Fruit fly (Drosophila melanogaster): ENCODE results near the gene CG4617.
A peak's percentile ranks its signal among the peaks of the same experiment; 100 is the strongest.

CG4617 gene

DNA sequence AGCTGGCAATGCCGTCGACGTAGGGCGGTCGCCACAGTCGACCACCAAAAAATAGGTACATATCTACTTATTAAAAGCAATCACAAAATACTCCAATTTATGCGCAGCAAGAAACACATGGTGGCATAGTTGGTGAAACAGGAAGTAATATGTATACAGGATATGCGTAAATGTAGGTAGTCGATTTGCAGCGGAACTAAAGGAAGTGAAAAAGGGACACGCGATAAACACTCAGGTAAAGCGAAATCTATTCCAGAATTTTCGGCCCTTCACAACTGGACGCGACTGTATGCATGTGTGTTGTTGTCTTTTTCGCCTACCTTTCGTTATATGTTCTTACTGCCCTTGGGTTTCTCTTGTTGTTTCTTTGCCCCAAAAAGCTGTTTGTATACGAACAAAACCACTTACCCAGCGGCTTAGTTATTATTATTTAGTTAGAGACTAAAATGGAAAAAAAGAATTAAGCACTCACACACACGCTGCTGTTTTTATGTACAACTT is 7.7 kb downstream of the CG4617 start (continued):
- TF ChIP-seq Fer1 (GFP tag; optimal IDR thresholded peaks at IDR 0.05) (peak; percentile 92), CG14441 (GFP tag; IDR thresholded peaks at IDR 0.05) (peak; percentile 73), CG7987 (GFP tag; optimal IDR thresholded peaks at IDR 0.05) (peak; percentile 68), CG7271 (tag; optimal IDR thresholded peaks at IDR 0.05) (peak; percentile 47), nmo (GFP tag; optimal IDR thresholded peaks at IDR 0.05) (peak; percentile 84), ro (GFP tag; IDR thresholded peaks at IDR 0.05) (peak; percentile 27; the same call in 1 of the 2 replicates), Camta (GFP tag; optimal IDR thresholded peaks at IDR 0.05) (peak; percentile 70), Aef1 (GFP tag; IDR thresholded peaks at IDR 0.05) (peak; percentile 67; the same call in 2 of the 3 replicates), twi (tag; optimal IDR thresholded peaks at IDR 0.05) (peak; percentile 86), Nf-YC (tag; optimal IDR thresholded peaks at IDR 0.05) (peak; percentile 72), sug (tag; optimal IDR thresholded peaks at IDR 0.05) (peak; percentile 80), CG10565 (GFP tag; optimal IDR thresholded peaks at IDR 0.05) (no peak), dati (GFP tag; IDR thresholded peaks at IDR 0.05) (0 out of 2 replicates have a peak, but pooled peaks have one; percentile 19), H2.0 (GFP tag; IDR thresholded peaks at IDR 0.05) (peak; percentile 73), Hand (GFP tag; optimal IDR thresholded peaks at IDR 0.05) (peak; percentile 84), fu2 (GFP tag; optimal IDR thresholded peaks at IDR 0.05) (peak; percentile 77), CG15514 (GFP tag; optimal IDR thresholded peaks at IDR 0.05) (peak; percentile 75), usp (GFP tag; optimal IDR thresholded peaks at IDR 0.05) (no peak), salm (tag; optimal IDR thresholded peaks at IDR 0.05) (peak; percentile 79), CG10321 (GFP tag; IDR thresholded peaks at IDR 0.05) (no peak), MESR4 (GFP tag; optimal IDR thresholded peaks at IDR 0.05) (peak; percentile 16), da (GFP tag; optimal IDR thresholded peaks at IDR 0.05) (no peak), CG1602 (GFP tag; optimal IDR thresholded peaks at IDR 0.05) (peak; percentile 50), nerfin-1 (tag; optimal IDR thresholded peaks at IDR 0.05) (peak; percentile 78), otp (GFP tag; IDR thresholded peaks at IDR 0.05) (peak; percentile 57; the same call in 2 of the 3 replicates), run (tag; optimal IDR thresholded peaks at IDR 0.05) (peak; percentile 51), CG13775 (GFP tag; optimal IDR thresholded peaks at IDR 0.05) (peak; percentile 76), CG15011 (GFP tag; optimal IDR thresholded peaks at IDR 0.05) (peak; percentile 80), dan (GFP tag; IDR thresholded peaks at IDR 0.05) (no peak), Hmr (GFP tag; optimal IDR thresholded peaks at IDR 0.05) (peak; percentile 89), fru (optimal IDR thresholded peaks at IDR 0.05) (no peak), Dip3 (GFP tag; optimal IDR thresholded peaks at IDR 0.05) (peak; percentile 71), CG11695 (GFP tag; IDR thresholded peaks at IDR 0.05) (peak; percentile 82; the same call in 2 of the 3 replicates), Med (GFP tag) (peak; percentile 95), repo (GFP tag; optimal IDR thresholded peaks at IDR 0.05) (peak; percentile 43), CG13624 (GFP tag; optimal IDR thresholded peaks at IDR 0.05) (peak; percentile 72), Tbp (GFP tag; optimal IDR thresholded peaks at IDR 0.05) (no peak), Poxn (GFP tag; IDR thresholded peaks at IDR 0.05) (no peak; the same call in 1 of the 2 replicates), B-H1 (GFP tag; IDR thresholded peaks at IDR 0.05) (peak; percentile 43; the same call in 2 of the 3 replicates), CG15696 (tag; optimal IDR thresholded peaks at IDR 0.05) (peak; percentile 80), CG33557 (GFP tag; optimal IDR thresholded peaks at IDR 0.05) (peak; percentile 84), gsb (GFP tag; IDR thresholded peaks at IDR 0.05) (peak; percentile 75), HmgZ (tag; optimal IDR thresholded peaks at IDR 0.05) (peak; percentile 89), CG43689 (GFP tag; IDR thresholded peaks at IDR 0.05) (peak; percentile 53; the same call in 1 of the 2 replicates), HHEX (GFP tag; optimal IDR thresholded peaks at IDR 0.05) (peak; percentile 85), Dip2 (GFP tag; IDR thresholded peaks at IDR 0.05) (no peak), Sin3A (optimal IDR thresholded peaks at IDR 0.05) (no peak), CG32772 (GFP tag; IDR thresholded peaks at IDR 0.05) (peak; percentile 39), CG14050 (GFP tag; IDR thresholded peaks at IDR 0.05) (peak; percentile 59), unc-4 (GFP tag; IDR thresholded peaks at IDR 0.05; ENCODE audit: partially characterized antibody) (no peak), CG10366 (GFP tag; IDR thresholded peaks at IDR 0.05) (peak; percentile 53), dpn (GFP tag; optimal IDR thresholded peaks at IDR 0.05) (peak; percentile 79)

Data from whole organism, embryonic.